Fruit fly (Drosophila melanogaster) whole organism, embryonic: ENCODE measurements around the gene CG33946.
A peak's percentile ranks its signal among the peaks of the same experiment; 100 is the strongest.

Experiments used
- Asciz ChIP-seq: fragments of 200-800 bp; sonication (Bioruptor generic); optimal IDR thresholded peaks from 2 replicates; lab custom pipeline; 2017; ENCODE audit warnings: missing biosample characterization, mild to moderate bottlenecking, missing genetic modification characterization, missing genetic modification reagents
- Bteb2 ChIP-seq: fragments of 200-800 bp; sonication (Bioruptor generic); optimal IDR thresholded peaks from 2 replicates; lab custom pipeline; 2016; ENCODE audit warnings: missing biosample characterization, missing genetic modification characterization
- CG10147 ChIP-seq: fragments of 200-800 bp; sonication (Bioruptor generic); optimal IDR thresholded peaks from 2 replicates; lab custom pipeline; 2019; ENCODE audit warnings: missing biosample characterization, mild to moderate bottlenecking, missing genetic modification characterization, moderate library complexity
- CG10267 ChIP-seq: fragments of 200-800 bp; sonication (Bioruptor generic); optimal IDR thresholded peaks from 2 replicates; lab custom pipeline; 2018; ENCODE audit warnings: missing biosample characterization, mild to moderate bottlenecking, missing genetic modification characterization, moderate library complexity
- CG10462 ChIP-seq: fragments of 200-800 bp; sonication (Bioruptor generic); optimal IDR thresholded peaks from 2 replicates; lab custom pipeline; 2016; ENCODE audit warnings: missing biosample characterization, missing genetic modification characterization
- CG10654 ChIP-seq: fragments of 200-800 bp; sonication (Bioruptor generic); optimal IDR thresholded peaks from 2 replicates; lab custom pipeline; 2016; ENCODE audit warnings: missing biosample characterization, missing genetic modification characterization
- CG10959 ChIP-seq: fragments of 200-800 bp; sonication (Bioruptor generic); IDR thresholded peaks from 2 replicates; pipeline ENCODE4 v1.3.6; 2022; ENCODE audit warnings: missing biosample characterization, missing genetic modification characterization
- CG14667 ChIP-seq: fragments of 200-800 bp; sonication (Bioruptor generic); IDR thresholded peaks from 2 replicates; pipeline ENCODE4 v1.3.6; 2022; ENCODE audit warnings: missing biosample characterization, missing genetic modification characterization
- CG15696 ChIP-seq: fragments of 200-800 bp; sonication (Bioruptor generic); optimal IDR thresholded peaks from 2 replicates; lab custom pipeline; 2019; ENCODE audit warnings: missing biosample characterization, mild to moderate bottlenecking, missing genetic modification characterization, moderate library complexity
- CG18011 ChIP-seq: fragments of 200-800 bp; sonication (Bioruptor generic); optimal IDR thresholded peaks from 2 replicates; lab custom pipeline; 2017; ENCODE audit warnings: missing biosample characterization, missing genetic modification characterization, mild to moderate bottlenecking, moderate library complexity, missing genotype
- CG18599 ChIP-seq: fragments of 200-800 bp; sonication (Bioruptor generic); optimal IDR thresholded peaks from 3 replicates; lab custom pipeline; 2017; ENCODE audit warnings: missing biosample characterization, missing genetic modification characterization, mild to moderate bottlenecking, moderate library complexity, missing genetic modification reagents
- CG18619 ChIP-seq: fragments of 200-800 bp; sonication (Bioruptor generic); optimal IDR thresholded peaks from 3 replicates; lab custom pipeline; 2017; ENCODE audit warnings: missing biosample characterization, mild to moderate bottlenecking, missing genetic modification characterization
- CG2199 ChIP-seq: fragments of 200-800 bp; sonication (Bioruptor generic); IDR thresholded peaks from 3 replicates; pipeline ENCODE4 v1.3.6; 2022; ENCODE audit warnings: missing biosample characterization, missing genetic modification characterization
- CG30431 ChIP-seq: fragments of 200-800 bp; sonication (Bioruptor generic); optimal IDR thresholded peaks from 2 replicates; lab custom pipeline; 2017; ENCODE audit warnings: missing biosample characterization, missing genetic modification characterization
- CG3407 ChIP-seq: fragments of 200-800 bp; sonication (Bioruptor generic); optimal IDR thresholded peaks from 2 replicates; lab custom pipeline; 2018; ENCODE audit warnings: missing biosample characterization, mild to moderate bottlenecking, missing genetic modification characterization
- CG3847 ChIP-seq: fragments of 200-800 bp; sonication (Bioruptor generic); IDR thresholded peaks from 2 replicates; pipeline ENCODE4 v1.3.6; 2022; ENCODE audit warnings: missing biosample characterization, missing genetic modification characterization
- CG4282 ChIP-seq: fragments of 200-800 bp; sonication (Bioruptor generic); optimal IDR thresholded peaks from 2 replicates; lab custom pipeline; 2016; ENCODE audit warnings: missing biosample characterization, missing genetic modification characterization
- CG4820 ChIP-seq: fragments of 200-800 bp; sonication (Bioruptor generic); optimal IDR thresholded peaks from 3 replicates; lab custom pipeline; 2016; ENCODE audit warnings: missing biosample characterization, missing genetic modification characterization
- CG5245 ChIP-seq: fragments of 200-800 bp; sonication (Bioruptor generic); optimal IDR thresholded peaks from 3 replicates; lab custom pipeline; 2016; ENCODE audit warnings: missing biosample characterization, missing genetic modification characterization
- CG7786 ChIP-seq: fragments of 200-800 bp; sonication (Bioruptor generic); optimal IDR thresholded peaks from 2 replicates; lab custom pipeline; 2016; ENCODE audit warnings: missing biosample characterization, missing genetic modification characterization
- CG9437 ChIP-seq: fragments of 200-800 bp; sonication (Bioruptor generic); optimal IDR thresholded peaks from 2 replicates; lab custom pipeline; 2018; ENCODE audit warnings: missing biosample characterization, mild to moderate bottlenecking, missing genetic modification characterization
- Ets97D ChIP-seq: fragments of 200-800 bp; sonication (Bioruptor generic); optimal IDR thresholded peaks from 3 replicates; lab custom pipeline; 2016; ENCODE audit warnings: missing biosample characterization, missing genetic modification characterization
- HHEX ChIP-seq: fragments of 200-800 bp; sonication (Bioruptor generic); optimal IDR thresholded peaks from 3 replicates; lab custom pipeline; 2017; ENCODE audit warnings: missing biosample characterization, mild to moderate bottlenecking, missing genetic modification characterization, missing genetic modification reagents
- Hand ChIP-seq: fragments of 200-800 bp; sonication (Bioruptor generic); optimal IDR thresholded peaks from 2 replicates; lab custom pipeline; 2017; ENCODE audit warnings: mild to moderate bottlenecking, missing biosample characterization, missing genetic modification reagents, missing genetic modification characterization
- Hr3 ChIP-seq: fragments of 200-800 bp; sonication (Bioruptor generic); optimal IDR thresholded peaks from 3 replicates; lab custom pipeline; 2016; ENCODE audit warnings: missing biosample characterization, missing genetic modification characterization
- Hsf ChIP-seq: fragments of 200-800 bp; sonication (Bioruptor generic); optimal IDR thresholded peaks from 3 replicates; lab custom pipeline; 2016; ENCODE audit warnings: missing biosample characterization, missing genetic modification characterization
- Jarid2 ChIP-seq: fragments of 200-800 bp; sonication (Bioruptor generic); optimal IDR thresholded peaks from 3 replicates; lab custom pipeline; 2017; ENCODE audit warnings: mild to moderate bottlenecking, missing biosample characterization, missing genetic modification reagents, missing genetic modification characterization
- MESR4 ChIP-seq: fragments of 200-800 bp; sonication (Bioruptor generic); optimal IDR thresholded peaks from 2 replicates; lab custom pipeline; 2018; ENCODE audit warnings: missing biosample characterization, mild to moderate bottlenecking, missing genetic modification characterization, moderate library complexity
- Med ChIP-seq: fragments of 200-800 bp; sonication (Bioruptor generic); peaks from one replicate; lab custom pipeline; 2016; ENCODE audit warnings: missing biosample characterization, missing genetic modification characterization, mild to moderate bottlenecking, inconsistent platforms, moderate library complexity
- Pdp1 ChIP-seq, 2 experiments: fragments of 200-800 bp; sonication (Bioruptor generic); optimal IDR thresholded peaks; 3 replicates each; lab custom pipeline; 2016; ENCODE audit warnings: missing biosample characterization in 2 of 2, missing genetic modification characterization in 2 of 2, mild to moderate bottlenecking in 1 of 2, moderate library complexity in 1 of 2
- Side ChIP-seq: fragments of 200-800 bp; sonication (Bioruptor generic); optimal IDR thresholded peaks from 2 replicates; lab custom pipeline; 2016; ENCODE audit warnings: missing biosample characterization, missing genetic modification characterization
- Taf1 ChIP-seq: fragments of 200-800 bp; sonication (Bioruptor generic); IDR thresholded peaks from 2 replicates; pipeline ENCODE4 v1.3.6; 2022; ENCODE audit warnings: missing biosample characterization, missing genetic modification characterization
- YL-1 ChIP-seq: fragments of 200-800 bp; sonication (Bioruptor generic); optimal IDR thresholded peaks from 3 replicates; lab custom pipeline; 2017; ENCODE audit warnings: missing biosample characterization, mild to moderate bottlenecking, missing genetic modification characterization
- al ChIP-seq: fragments of 200-800 bp; sonication (Bioruptor generic); IDR thresholded peaks from 2 replicates; pipeline ENCODE4 v1.3.6; 2022; ENCODE audit warnings: missing biosample characterization, missing genetic modification characterization
- ara ChIP-seq: fragments of 200-800 bp; sonication (Bioruptor generic); IDR thresholded peaks from 2 replicates; pipeline ENCODE4 v1.3.6; 2022; ENCODE audit warnings: missing biosample characterization, missing genetic modification characterization
- ase ChIP-seq: fragments of 200-800 bp; sonication (Bioruptor generic); IDR thresholded peaks from 3 replicates; pipeline ENCODE4 v1.3.6; 2022; ENCODE audit warnings: missing biosample characterization, missing genetic modification characterization
- cg ChIP-seq: fragments of 200-800 bp; sonication (Bioruptor generic); optimal IDR thresholded peaks from 3 replicates; lab custom pipeline; 2019; ENCODE audit warnings: missing biosample characterization, mild to moderate bottlenecking, missing genetic modification characterization, moderate library complexity
- dm ChIP-seq: fragments of 200-800 bp; sonication (Bioruptor generic); optimal IDR thresholded peaks from 3 replicates; lab custom pipeline; 2016; ENCODE audit warnings: missing biosample characterization, missing genetic modification characterization
- ems ChIP-seq: fragments of 200-800 bp; sonication (Bioruptor generic); optimal IDR thresholded peaks from 3 replicates; lab custom pipeline; 2016; ENCODE audit warnings: missing biosample characterization, missing genetic modification characterization
- grn ChIP-seq: fragments of 200-800 bp; sonication (Bioruptor generic); optimal IDR thresholded peaks from 3 replicates; lab custom pipeline; 2017; ENCODE audit warnings: missing biosample characterization, missing genetic modification characterization
- her ChIP-seq: fragments of 200-800 bp; sonication (Bioruptor generic); optimal IDR thresholded peaks from 2 replicates; lab custom pipeline; 2016; ENCODE audit warnings: missing biosample characterization, missing genetic modification characterization
- lmd ChIP-seq: fragments of 200-800 bp; sonication (Bioruptor generic); IDR thresholded peaks from 2 replicates; pipeline ENCODE4 v1.3.6; 2022; ENCODE audit warnings: missing biosample characterization, missing genetic modification characterization
- mam ChIP-seq: fragments of 200-800 bp; sonication (Bioruptor generic); optimal IDR thresholded peaks from 3 replicates; lab custom pipeline; 2016; ENCODE audit warnings: missing biosample characterization, missing genetic modification characterization
- mld ChIP-seq: fragments of 200-800 bp; sonication (Bioruptor generic); IDR thresholded peaks from 3 replicates; pipeline ENCODE4 v1.3.6; 2022; ENCODE audit warnings: missing biosample characterization, missing genetic modification characterization; ENCODE audit not compliant: partially characterized antibody
- pfk ChIP-seq: fragments of 200-800 bp; sonication (Bioruptor generic); optimal IDR thresholded peaks from 2 replicates; lab custom pipeline; 2018; ENCODE audit warnings: missing biosample characterization, mild to moderate bottlenecking, missing genetic modification characterization, moderate library complexity
- pnt ChIP-seq: fragments of 200-800 bp; sonication (Bioruptor generic); optimal IDR thresholded peaks from 3 replicates; lab custom pipeline; 2016; ENCODE audit warnings: missing biosample characterization, missing genetic modification characterization
- tll ChIP-seq, 2 experiments: fragments of 200-800 bp in 1 of 2; fragments of >200 bp in 1 of 2; sonication (Bioruptor generic) in 1 of 2; optimal IDR thresholded peaks; 2 replicates each; lab custom pipeline; 2017 to 2019; ENCODE audit warnings: missing biosample characterization in 2 of 2, missing genetic modification characterization in 2 of 2, mild to moderate bottlenecking in 1 of 2, moderate library complexity in 1 of 2
- twi ChIP-seq: fragments of 200-800 bp; optimal IDR thresholded peaks from 2 replicates; lab custom pipeline; 2019; ENCODE audit warnings: missing biosample characterization, mild to moderate bottlenecking, missing genetic modification characterization, moderate library complexity
- z ChIP-seq: fragments of 200-800 bp; sonication (Bioruptor generic); IDR thresholded peaks from 3 replicates; pipeline ENCODE4 v1.3.6; 2022; ENCODE audit warnings: missing biosample characterization, missing genetic modification characterization

The CG33946 gene

DNA sequence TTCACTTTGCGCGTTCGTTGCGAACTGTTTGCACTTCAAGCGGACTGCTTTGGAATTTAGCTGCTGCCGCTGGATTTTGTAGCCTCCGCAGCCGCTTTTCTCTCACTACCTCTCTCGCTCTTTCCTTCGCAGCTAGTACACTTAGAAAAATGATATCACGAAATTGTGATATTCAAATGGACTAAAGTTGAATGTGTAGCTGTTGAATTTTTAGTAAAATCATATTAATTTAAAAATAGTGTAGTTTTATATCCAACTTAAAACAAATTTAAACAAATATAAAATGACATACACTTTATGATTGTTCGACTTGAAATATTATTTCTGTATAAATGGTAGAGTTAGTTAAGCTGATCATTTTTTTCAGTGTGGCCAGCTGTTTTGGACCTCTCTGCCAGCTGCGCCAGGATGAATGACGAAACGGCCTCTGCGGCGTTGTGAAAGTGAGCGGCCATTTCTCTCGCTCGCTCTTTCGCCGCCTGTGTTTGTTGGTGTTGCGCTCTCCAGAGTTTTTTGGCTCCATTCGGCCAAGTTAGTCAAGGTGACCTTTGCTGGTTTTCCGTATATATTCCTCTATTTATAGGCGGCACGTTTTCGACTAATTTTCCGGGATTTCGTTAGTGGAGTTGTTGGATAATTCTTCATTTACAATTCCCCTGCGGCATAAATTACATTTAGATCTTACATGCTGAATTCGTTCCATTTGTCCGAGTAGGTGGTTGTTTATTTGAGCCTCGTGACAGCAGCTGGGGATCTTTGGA, 42.4 kb downstream of the CG33946 start, which contains the start of gene Ldh (continued):
- peak; percentile 39 for TF ChIP-seq MESR4 (GFP tag; lab: Kevin White, UChicago)
- TF ChIP-seq Hsf: peak; percentile 94
- TF ChIP-seq mld (GFP tag; lab: Robert Waterston, UW): no peak
- peak; percentile 78 for TF ChIP-seq CG18011
- peak; percentile 81 for TF ChIP-seq ase
- TF ChIP-seq CG10654 (GFP tag; lab: Kevin White, UChicago): peak; percentile 89
- peak; percentile 55 for TF ChIP-seq dm (GFP tag; lab: Kevin White, UChicago)
- TF ChIP-seq CG14667 (GFP tag; lab: Robert Waterston, UW): peak; percentile 87
- peak; percentile 87 for TF ChIP-seq YL-1 (GFP tag; lab: Kevin White, UChicago)
- TF ChIP-seq CG10462 (GFP tag; lab: Kevin White, UChicago): peak; percentile 91
- TF ChIP-seq CG18599: peak; percentile 98
- TF ChIP-seq cg (GFP tag; lab: Kevin White, UChicago): no peak
- peak; percentile 94 for TF ChIP-seq twi (tag; lab: Kevin White, UChicago)
- TF ChIP-seq Pdp1 (GFP tag; optimal IDR thresholded peaks at IDR 0.05; lab: Kevin White, UChicago): peak; percentile 81
- peak; percentile 86 for TF ChIP-seq CG30431 (GFP tag; lab: Kevin White, UChicago)
- no peak for TF ChIP-seq her
- TF ChIP-seq CG10147 (GFP tag; lab: Kevin White, UChicago): peak; percentile 97
- TF ChIP-seq CG10959: peak; percentile 87
- peak; percentile 76 for TF ChIP-seq mam (GFP tag; lab: Kevin White, UChicago)
- peak; percentile 92 for TF ChIP-seq ara (GFP tag; lab: Robert Waterston, UW)
- TF ChIP-seq lmd (GFP tag; lab: Robert Waterston, UW): peak; percentile 95
- peak; percentile 95 for TF ChIP-seq Hand (GFP tag; lab: Kevin White, UChicago)
- peak; percentile 85 for TF ChIP-seq Jarid2 (GFP tag; lab: Kevin White, UChicago)
- no peak for TF ChIP-seq CG4282 (GFP tag; lab: Kevin White, UChicago)
- peak; percentile 88 for TF ChIP-seq CG5245 (GFP tag; lab: Kevin White, UChicago)
- peak; percentile 90 for TF ChIP-seq CG3407 (GFP tag; lab: Kevin White, UChicago)
- peak; percentile 72 for TF ChIP-seq CG7786 (GFP tag; lab: Kevin White, UChicago)
- peak; percentile 94 for TF ChIP-seq CG3847
- peak; percentile 72; the same call in 1 of the 3 replicates for TF ChIP-seq CG2199 (GFP tag; lab: Robert Waterston, UW)
- peak; percentile 89 for TF ChIP-seq Bteb2 (GFP tag; lab: Kevin White, UChicago)
- peak; percentile 88 for TF ChIP-seq al (GFP tag; lab: Robert Waterston, UW)
- TF ChIP-seq Ets97D (GFP tag; lab: Kevin White, UChicago): peak; percentile 59
- peak in 1 of 2 experiments; percentile 83 for TF ChIP-seq tll (GFP tag; optimal IDR thresholded peaks at IDR 0.05; lab: Kevin White, UChicago)
- peak; percentile 62 for TF ChIP-seq pnt (GFP tag; lab: Kevin White, UChicago)
- peak; percentile 93 for TF ChIP-seq Asciz (GFP tag; lab: Kevin White, UChicago)
- TF ChIP-seq Taf1 (GFP tag; lab: Robert Waterston, UW): peak; percentile 76
- TF ChIP-seq CG18619: peak; percentile 96
- TF ChIP-seq CG10267: peak; percentile 95
- peak; percentile 98 for TF ChIP-seq CG15696
- TF ChIP-seq Side: peak; percentile 48
- TF ChIP-seq ems (GFP tag; lab: Kevin White, UChicago): peak; percentile 83
- TF ChIP-seq grn (GFP tag; lab: Kevin White, UChicago): peak; percentile 67
- TF ChIP-seq Med (GFP tag; lab: Kevin White, UChicago): peak; percentile 92
- TF ChIP-seq HHEX (GFP tag; lab: Kevin White, UChicago): peak; percentile 93
- peak; percentile 92 for TF ChIP-seq CG4820 (GFP tag; lab: Kevin White, UChicago)
- TF ChIP-seq pfk (GFP tag; lab: Kevin White, UChicago): peak; percentile 33
- TF ChIP-seq z (GFP tag; lab: Robert Waterston, UW): no peak
- TF ChIP-seq CG9437 (GFP tag; lab: Kevin White, UChicago): peak; percentile 93
- peak; percentile 92 for TF ChIP-seq Hr3
